Fruit fly (Drosophila melanogaster) whole organism, wandering third instar larva: Measurements from ENCODE around the gene Zn72D.

Experiments used
- Dfd ChIP-seq: fragments of >200 bp; optimal IDR thresholded peaks from 2 replicates; lab custom pipeline; 2017; ENCODE audit warnings: missing biosample characterization, missing genetic modification characterization
- Dif ChIP-seq: fragments of 200-275, 200-300 bp; sonication (Bioruptor generic); optimal IDR thresholded peaks from 2 replicates; lab custom pipeline; 2018; ENCODE audit warnings: missing biosample characterization, missing genetic modification characterization; ENCODE audit not compliant: partially characterized antibody
- Myc ChIP-seq: fragments of >200 bp; optimal IDR thresholded peaks from 2 replicates; lab custom pipeline; 2017
- OdsH ChIP-seq: fragments of 200-800 bp; sonication (Bioruptor generic); optimal IDR thresholded peaks from 2 replicates; lab custom pipeline; 2016; ENCODE audit warnings: missing biosample characterization, mild to moderate bottlenecking, missing genetic modification characterization
- Rel ChIP-seq, 2 experiments: fragments of 200-800 bp; sonication (Bioruptor generic) in 1 of 2; optimal IDR thresholded peaks; 2 replicates in 1 of 2; 3 replicates in 1 of 2; lab custom pipeline; 2016 to 2019; ENCODE audit warnings: mild to moderate bottlenecking in 2 of 2, missing biosample characterization in 2 of 2, missing genetic modification characterization in 2 of 2, moderate library complexity in 1 of 2
- br ChIP-seq: fragments of 200-800 bp; sonication (Bioruptor generic); optimal IDR thresholded peaks from 2 replicates; lab custom pipeline; 2016; ENCODE audit warnings: missing biosample characterization, missing genetic modification characterization
- dmrt93B ChIP-seq: fragments of 200-800 bp; sonication (Bioruptor generic); optimal IDR thresholded peaks from 2 replicates; lab custom pipeline; 2018; ENCODE audit warnings: missing biosample characterization, mild to moderate bottlenecking, missing genetic modification characterization
- fru ChIP-seq: fragments of 200-800 bp; sonication (Bioruptor generic); optimal IDR thresholded peaks from 3 replicates; lab custom pipeline; 2016; ENCODE audit warnings: missing biosample characterization, mild to moderate bottlenecking, missing genetic modification characterization
- pan ChIP-seq: fragments of >200 bp; optimal IDR thresholded peaks from 2 replicates; lab custom pipeline; 2017
- usp ChIP-seq: fragments of >200 bp; optimal IDR thresholded peaks from 2 replicates; lab custom pipeline; 2017; ENCODE audit warnings: missing biosample characterization, missing genetic modification characterization

- no peak for TF ChIP-seq OdsH (GFP tag; lab: Kevin White, UChicago)
- TF ChIP-seq fru = no peak
- no peak for TF ChIP-seq Myc (lab: Kevin White, UChicago)
- TF ChIP-seq usp (GFP tag; lab: Kevin White, UChicago) = no peak
- TF ChIP-seq br (GFP tag; lab: Kevin White, UChicago) = no peak
- TF ChIP-seq Dfd (GFP tag; lab: Kevin White, UChicago) = no peak
- TF ChIP-seq Dif (GFP tag; lab: Kevin White, UChicago) = no peak
- TF ChIP-seq Rel (GFP tag; optimal IDR thresholded peaks at IDR 0.05; lab: Kevin White, UChicago) = no peak
- TF ChIP-seq Rel (tag; optimal IDR thresholded peaks at IDR 0.05; lab: Kevin White, UChicago) = no peak
- peak; percentile 9 for TF ChIP-seq pan
- TF ChIP-seq dmrt93B (GFP tag; lab: Kevin White, UChicago) = no peak
Observed at dm6 chr3L:16150850-16151515, 38.6 kb upstream of the Zn72D start.
